Fruit fly (Drosophila melanogaster): ENCODE results near the gene Dbct.
A peak's percentile ranks its signal among the peaks of the same experiment; 100 is the strongest.

The Dbct gene

dm6 chrX:15043013-15043699 is 42.8 kb upstream of the Dbct start (continued):
- TF ChIP-seq disco-r (GFP tag; optimal IDR thresholded peaks at IDR 0.05): peak; percentile 21
- no peak for TF ChIP-seq CG14667 (GFP tag; IDR thresholded peaks at IDR 0.05)
- no peak for TF ChIP-seq D (optimal IDR thresholded peaks at IDR 0.05)
- peak; percentile 93 for TF ChIP-seq D (GFP tag; optimal IDR thresholded peaks at IDR 0.05)
- peak; percentile 67 for TF ChIP-seq CG4424 (GFP tag; optimal IDR thresholded peaks at IDR 0.05)
- peak; percentile 77 for TF ChIP-seq kah (GFP tag; optimal IDR thresholded peaks at IDR 0.05)
- peak; percentile 11; the same call in 1 of the 2 replicates for TF ChIP-seq bowl (GFP tag; IDR thresholded peaks at IDR 0.05)
- TF ChIP-seq Max (GFP tag; optimal IDR thresholded peaks at IDR 0.05): peak; percentile 75
- TF ChIP-seq CG31365 (tag; optimal IDR thresholded peaks at IDR 0.05): peak; percentile 82
- no peak for TF ChIP-seq Elba2 (GFP tag; optimal IDR thresholded peaks at IDR 0.05)
- TF ChIP-seq CG11085 (GFP tag; IDR thresholded peaks at IDR 0.05): peak; percentile 41; the same call in 1 of the 2 replicates
- TF ChIP-seq jing (GFP tag; optimal IDR thresholded peaks at IDR 0.05): peak; percentile 22
- peak; percentile 51 for TF ChIP-seq slp2 (GFP tag; optimal IDR thresholded peaks at IDR 0.05)
- TF ChIP-seq CG11695 (GFP tag; IDR thresholded peaks at IDR 0.05): peak; percentile 72
- peak; percentile 57 for TF ChIP-seq CG34376 (GFP tag; optimal IDR thresholded peaks at IDR 0.05)
- TF ChIP-seq kni (GFP tag; optimal IDR thresholded peaks at IDR 0.05): peak; percentile 97
- peak; percentile 78 for TF ChIP-seq sob (GFP tag; IDR thresholded peaks at IDR 0.05)
- peak; percentile 45 for TF ChIP-seq NfI (GFP tag; optimal IDR thresholded peaks at IDR 0.05)
- no peak for TF ChIP-seq CG4617 (GFP tag; optimal IDR thresholded peaks at IDR 0.05; ENCODE audit: borderline replicate concordance)
- TF ChIP-seq stwl (tag; optimal IDR thresholded peaks at IDR 0.05): no peak
- no peak for TF ChIP-seq Chrac-16 (GFP tag; optimal IDR thresholded peaks at IDR 0.05)
- peak; percentile 54; the same call in 1 of the 2 replicates for TF ChIP-seq Rfx (GFP tag; IDR thresholded peaks at IDR 0.05)
- TF ChIP-seq CG7357 (GFP tag; IDR thresholded peaks at IDR 0.05): peak; percentile 16; the same call in 1 of the 3 replicates
- peak; percentile 59 for TF ChIP-seq Spps (tag; optimal IDR thresholded peaks at IDR 0.05)
- peak; percentile 84 for TF ChIP-seq vvl (GFP tag; IDR thresholded peaks at IDR 0.05)
- TF ChIP-seq dmrt99B (tag; optimal IDR thresholded peaks at IDR 0.05): peak; percentile 86
- TF ChIP-seq Doc3 (GFP tag; IDR thresholded peaks at IDR 0.05; ENCODE audit: partially characterized antibody): no peak
- peak; percentile 90 for TF ChIP-seq otp (GFP tag; IDR thresholded peaks at IDR 0.05)
- peak; percentile 32 for TF ChIP-seq TFAM (GFP tag; optimal IDR thresholded peaks at IDR 0.05)
- TF ChIP-seq CG17612 (GFP tag; IDR thresholded peaks at IDR 0.05): peak; percentile 57; the same call in 1 of the 2 replicates
- peak; percentile 78 for TF ChIP-seq CG18764 (GFP tag; optimal IDR thresholded peaks at IDR 0.05)
- TF ChIP-seq seq (GFP tag; IDR thresholded peaks at IDR 0.05): peak; percentile 87
- peak; percentile 89 for TF ChIP-seq CG2678 (tag; optimal IDR thresholded peaks at IDR 0.05)
- no peak for TF ChIP-seq H15 (GFP tag; IDR thresholded peaks at IDR 0.05)
- TF ChIP-seq cwo (GFP tag; optimal IDR thresholded peaks at IDR 0.05): peak; percentile 68
- no peak for TF ChIP-seq ham (GFP tag; IDR thresholded peaks at IDR 0.05)
- TF ChIP-seq her (GFP tag; optimal IDR thresholded peaks at IDR 0.05): peak; percentile 21
- no peak for TF ChIP-seq CG4404 (GFP tag; IDR thresholded peaks at IDR 0.05)
- TF ChIP-seq trh (GFP tag; optimal IDR thresholded peaks at IDR 0.05): peak; percentile 67
- TF ChIP-seq dm (GFP tag; optimal IDR thresholded peaks at IDR 0.05): peak; percentile 49
- no peak for TF ChIP-seq fu2 (GFP tag; optimal IDR thresholded peaks at IDR 0.05)
- peak; percentile 77 for TF ChIP-seq Jarid2 (GFP tag; optimal IDR thresholded peaks at IDR 0.05)
- TF ChIP-seq ci (GFP tag; IDR thresholded peaks at IDR 0.05): peak; percentile 95
- TF ChIP-seq Sry-β (GFP tag; optimal IDR thresholded peaks at IDR 0.05): no peak
- no peak for TF ChIP-seq aop (GFP tag; IDR thresholded peaks at IDR 0.05)
- peak; percentile 68 for TF ChIP-seq CG12391 (tag; optimal IDR thresholded peaks at IDR 0.05)
- peak; percentile 79 for TF ChIP-seq btn (GFP tag; optimal IDR thresholded peaks at IDR 0.05)
- peak; percentile 72 for TF ChIP-seq CG11247 (GFP tag; IDR thresholded peaks at IDR 0.05)
- peak; percentile 10 for TF ChIP-seq CG30403 (GFP tag; optimal IDR thresholded peaks at IDR 0.05)
- TF ChIP-seq sr (GFP tag; IDR thresholded peaks at IDR 0.05): peak; percentile 93
- TF ChIP-seq Gsc (GFP tag; IDR thresholded peaks at IDR 0.05): no peak

Measured in whole organism, embryonic.